Comparison of ENCODE assay signal across 4 worm cellular contexts in genomic region chrX:14480248-14480647, ce11.
A peak's percentile ranks its signal among the peaks of the same experiment; 100 is the strongest.
TF ChIP-seq lines count a peak whose summit lies in the region.

Gene gfi-3, plus strand, starts transcription at chrX:14480572.

TF ChIP-seq in whole organism, L2 larva, 48 proteins besides CTCF, POLR2A, EP300 and RAD21 (continues in another document):
- TF ChIP-seq ztf-4 (tag; optimal IDR thresholded peaks at IDR 0.05; lab: Kevin White, UChicago) (peak; percentile 36), Y55F3AM.14 (GFP tag; optimal IDR thresholded peaks at IDR 0.05; lab: Kevin White, UChicago) (peak; percentile 8), zag-1 (tag; optimal IDR thresholded peaks at IDR 0.05; lab: Kevin White, UChicago) (peak; percentile 13), lsy-2 (tag; optimal IDR thresholded peaks at IDR 0.05; lab: Kevin White, UChicago) (peak; percentile 58 to 84), fos-1 (tag; optimal IDR thresholded peaks at IDR 0.05; lab: Kevin White, UChicago) (peak; percentile 73), mab-5 (tag; optimal IDR thresholded peaks at IDR 0.05; lab: Kevin White, UChicago) (peak; percentile 82), nhr-6 (tag; optimal IDR thresholded peaks at IDR 0.05; lab: Kevin White, UChicago) (peak; percentile 48), egl-27 (tag; optimal IDR thresholded peaks at IDR 0.05; lab: Kevin White, UChicago) (peak; percentile 77), nhr-21 (tag; optimal IDR thresholded peaks at IDR 0.05; lab: Kevin White, UChicago) (peak; percentile 80), mbf-1 (tag; optimal IDR thresholded peaks at IDR 0.05; lab: Kevin White, UChicago) (no peak), blmp-1 (tag; optimal IDR thresholded peaks at IDR 0.05; lab: Kevin White, UChicago; ENCODE audit: insufficient read depth) (peak; percentile 25), ceh-16 (tag; optimal IDR thresholded peaks at IDR 0.05; lab: Kevin White, UChicago) (peak; percentile 69), nhr-25 (tag; optimal IDR thresholded peaks at IDR 0.05; lab: Kevin White, UChicago) (peak; percentile 82), ztf-1 (GFP tag; conservative IDR thresholded peaks at IDR 0.05; lab: Robert Waterston, UW) (no peak), alr-1 (tag; optimal IDR thresholded peaks at IDR 0.05; lab: Kevin White, UChicago) (no peak), elt-3 (tag; optimal IDR thresholded peaks at IDR 0.05; lab: Kevin White, UChicago) (no peak), unc-62 (GFP tag; optimal IDR thresholded peaks at IDR 0.05; lab: Kevin White, UChicago) (no peak), F13H6.1 (tag; optimal IDR thresholded peaks at IDR 0.05; lab: Kevin White, UChicago) (peak; percentile 89), nhr-10 (tag; optimal IDR thresholded peaks at IDR 0.05; lab: Kevin White, UChicago) (no peak), nhr-237 (tag; optimal IDR thresholded peaks at IDR 0.05; lab: Kevin White, UChicago) (no peak), ama-1 (optimal IDR thresholded peaks at IDR 0.05; lab: Kevin White, UChicago) (no peak), lin-11 (tag; optimal IDR thresholded peaks at IDR 0.05; lab: Kevin White, UChicago) (peak; percentile 84), sma-3 (GFP tag; optimal IDR thresholded peaks at IDR 0.05; lab: Kevin White, UChicago) (peak; percentile 84)

TF ChIP-seq in whole organism, L4 larva, 104 proteins besides CTCF, POLR2A, EP300 and RAD21 (continues in another document):
- peak; percentile 45 for TF ChIP-seq ztf-7 (tag; optimal IDR thresholded peaks at IDR 0.05; lab: Kevin White, UChicago)
- 0 out of 2 replicates have a peak, but pooled peaks have one; percentile 46 for TF ChIP-seq saeg-2 (GFP tag; IDR thresholded peaks at IDR 0.05; lab: Robert Waterston, UW)
- no peak for TF ChIP-seq daf-19 (GFP tag; conservative IDR thresholded peaks at IDR 0.05; lab: Robert Waterston, UW)
- peak in 1 of 2 experiments; percentile 45 for TF ChIP-seq mdl-1 (tag; optimal IDR thresholded peaks at IDR 0.05; lab: Kevin White, UChicago)
- no peak for TF ChIP-seq attf-4 (tag; optimal IDR thresholded peaks at IDR 0.05; lab: Kevin White, UChicago)
- no peak for TF ChIP-seq unc-39 (tag; optimal IDR thresholded peaks at IDR 0.05; lab: Kevin White, UChicago)
- peak; percentile 29 for TF ChIP-seq nhr-6 (tag; optimal IDR thresholded peaks at IDR 0.05; lab: Kevin White, UChicago)
- no peak for TF ChIP-seq nhr-111 (GFP tag; optimal IDR thresholded peaks at IDR 0.05; lab: Kevin White, UChicago)
- peak; percentile 12 for TF ChIP-seq spr-3 (GFP tag; optimal IDR thresholded peaks at IDR 0.05; lab: Kevin White, UChicago)
- TF ChIP-seq nhr-77 (tag; optimal IDR thresholded peaks at IDR 0.05; lab: Kevin White, UChicago), result peak; percentile 30
- peak; percentile 61; the same call in 1 of the 2 replicates for TF ChIP-seq tra-1 (GFP tag; IDR thresholded peaks at IDR 0.05; lab: Robert Waterston, UW)
- peak; percentile 92 for TF ChIP-seq mep-1 (tag; optimal IDR thresholded peaks at IDR 0.05; lab: Kevin White, UChicago)
- no peak for TF ChIP-seq lin-15B (tag; optimal IDR thresholded peaks at IDR 0.05; lab: Kevin White, UChicago)
- peak; percentile 46 for TF ChIP-seq spr-1 (tag; optimal IDR thresholded peaks at IDR 0.05; lab: Kevin White, UChicago)
- peak; percentile 61 for TF ChIP-seq lin-13 (GFP tag; optimal IDR thresholded peaks at IDR 0.05; lab: Kevin White, UChicago)
- 0 out of 2 replicates have a peak, but pooled peaks have one; percentile 19 for TF ChIP-seq lin-29 (GFP tag; IDR thresholded peaks at IDR 0.05; lab: Robert Waterston, UW)
- no peak for TF ChIP-seq mxl-2 (GFP tag; conservative IDR thresholded peaks at IDR 0.05; lab: Robert Waterston, UW)
- TF ChIP-seq dmd-6 (GFP tag; IDR thresholded peaks at IDR 0.05; lab: Robert Waterston, UW), result peak; percentile 80
- peak; percentile 53 for TF ChIP-seq F37D6.2 (tag; optimal IDR thresholded peaks at IDR 0.05; lab: Kevin White, UChicago)
- TF ChIP-seq mes-2 (tag; optimal IDR thresholded peaks at IDR 0.05; lab: Kevin White, UChicago; ENCODE audit: poor library complexity, severe bottlenecking), result peak; percentile 89
- TF ChIP-seq duxl-1 (tag; optimal IDR thresholded peaks at IDR 0.05; lab: Kevin White, UChicago; ENCODE audit: poor library complexity), result peak; percentile 67
- peak; percentile 82 for TF ChIP-seq hlh-11 (tag; optimal IDR thresholded peaks at IDR 0.05; lab: Kevin White, UChicago)

TF ChIP-seq in whole organism, late embryonic, 69 proteins besides CTCF, POLR2A, EP300 and RAD21 (continues in another document):
- TF ChIP-seq sox-2 (GFP tag; IDR thresholded peaks at IDR 0.05; lab: Robert Waterston, UW) (no peak), tbx-7 (tag; optimal IDR thresholded peaks at IDR 0.05; lab: Kevin White, UChicago) (no peak), nhr-11 (tag; optimal IDR thresholded peaks at IDR 0.05; lab: Kevin White, UChicago) (no peak), F13H6.1 (tag; optimal IDR thresholded peaks at IDR 0.05; lab: Kevin White, UChicago) (peak; percentile 8), pax-1 (tag; optimal IDR thresholded peaks at IDR 0.05; lab: Kevin White, UChicago) (no peak), hlh-8 (tag; optimal IDR thresholded peaks at IDR 0.05; lab: Kevin White, UChicago) (no peak), pat-9 (tag; optimal IDR thresholded peaks at IDR 0.05; lab: Kevin White, UChicago) (peak; percentile 2), K02D7.2 (tag; optimal IDR thresholded peaks at IDR 0.05; lab: Kevin White, UChicago) (no peak), mec-3 (tag; optimal IDR thresholded peaks at IDR 0.05; lab: Kevin White, UChicago; ENCODE audit: borderline replicate concordance) (no peak), unc-42 (tag; optimal IDR thresholded peaks at IDR 0.05; lab: Kevin White, UChicago) (peak; percentile 27), dve-1 (tag; optimal IDR thresholded peaks at IDR 0.05; lab: Kevin White, UChicago) (no peak), ztf-16 (tag; optimal IDR thresholded peaks at IDR 0.05; lab: Kevin White, UChicago) (no peak), ceh-24 (tag; optimal IDR thresholded peaks at IDR 0.05; lab: Kevin White, UChicago) (no peak), ceh-31 (tag; optimal IDR thresholded peaks at IDR 0.05; lab: Kevin White, UChicago) (peak; percentile 46), gmeb-2 (tag; optimal IDR thresholded peaks at IDR 0.05; lab: Kevin White, UChicago) (peak; percentile 26), ceh-6 (GFP tag; optimal IDR thresholded peaks at IDR 0.05; lab: Kevin White, UChicago) (no peak), sox-4 (tag; optimal IDR thresholded peaks at IDR 0.05; lab: Kevin White, UChicago) (peak; percentile 33), ceh-48 (tag; optimal IDR thresholded peaks at IDR 0.05; lab: Kevin White, UChicago) (peak; percentile 18), unc-55 (GFP tag; optimal IDR thresholded peaks at IDR 0.05; lab: Kevin White, UChicago) (peak; percentile 23), madf-2 (tag; optimal IDR thresholded peaks at IDR 0.05; lab: Kevin White, UChicago) (peak; percentile 48), C38D4.7 (GFP tag; optimal IDR thresholded peaks at IDR 0.05; lab: Kevin White, UChicago) (peak; percentile 35), Y22D7AL.16 (tag; optimal IDR thresholded peaks at IDR 0.05; lab: Kevin White, UChicago) (no peak), npax-4 (tag; optimal IDR thresholded peaks at IDR 0.05; lab: Kevin White, UChicago) (no peak), K09A11.1 (tag; optimal IDR thresholded peaks at IDR 0.05; lab: Kevin White, UChicago; ENCODE audit: insufficient read depth) (no peak), hlh-13 (GFP tag; optimal IDR thresholded peaks at IDR 0.05; lab: Kevin White, UChicago) (no peak), ceh-9 (tag; optimal IDR thresholded peaks at IDR 0.05; lab: Kevin White, UChicago) (no peak), lin-11 (tag; optimal IDR thresholded peaks at IDR 0.05; lab: Kevin White, UChicago) (no peak)

TF ChIP-seq in whole organism, mixed stage, embryonic, 35 proteins besides CTCF, POLR2A, EP300 and RAD21:
- TF ChIP-seq sptf-1 (tag; optimal IDR thresholded peaks at IDR 0.05; lab: Kevin White, UChicago) (peak; percentile 80), mep-1 (tag; optimal IDR thresholded peaks at IDR 0.05; lab: Kevin White, UChicago) (peak; percentile 34), unc-62 (GFP tag; optimal IDR thresholded peaks at IDR 0.05; lab: Kevin White, UChicago) (peak; percentile 8), pha-4 (tag; optimal IDR thresholded peaks at IDR 0.05; lab: Kevin White, UChicago) (peak; percentile 30), lin-13 (tag; optimal IDR thresholded peaks at IDR 0.05; lab: Kevin White, UChicago) (peak; percentile 82), sem-2 (GFP tag; optimal IDR thresholded peaks at IDR 0.05; lab: Kevin White, UChicago) (no peak), hlh-1 (tag; optimal IDR thresholded peaks at IDR 0.05; lab: Kevin White, UChicago) (peak; percentile 37), mls-2 (tag; optimal IDR thresholded peaks at IDR 0.05; lab: Kevin White, UChicago) (peak; percentile 5), ces-1 (GFP tag; optimal IDR thresholded peaks at IDR 0.05; lab: Kevin White, UChicago) (peak; percentile 18), ceh-39 (tag; optimal IDR thresholded peaks at IDR 0.05; lab: Kevin White, UChicago) (no peak), cnd-1 (tag; optimal IDR thresholded peaks at IDR 0.05; lab: Kevin White, UChicago) (peak; percentile 7), unc-120 (tag; optimal IDR thresholded peaks at IDR 0.05; lab: Kevin White, UChicago; ENCODE audit: poor library complexity, severe bottlenecking) (peak; percentile 41), ham-2 (GFP tag; optimal IDR thresholded peaks at IDR 0.05; lab: Kevin White, UChicago) (peak; percentile 57), mab-5 (tag; optimal IDR thresholded peaks at IDR 0.05; lab: Kevin White, UChicago) (no peak), lsy-2 (tag; optimal IDR thresholded peaks at IDR 0.05; lab: Kevin White, UChicago) (peak; percentile 59), drap-1 (GFP tag; optimal IDR thresholded peaks at IDR 0.05; lab: Kevin White, UChicago) (peak; percentile 55), nhr-2 (tag; optimal IDR thresholded peaks at IDR 0.05; lab: Kevin White, UChicago) (no peak), M03D4.4 (tag; optimal IDR thresholded peaks at IDR 0.05; lab: Kevin White, UChicago) (peak; percentile 75)
